Fruit fly (Drosophila melanogaster) whole organism, embryonic: Measurements from ENCODE around the gene CG15530.

ENCODE experiments used
- CG13894 ChIP-seq: fragments of 200-800 bp; sonication (Bioruptor generic); optimal IDR thresholded peaks from 3 replicates; lab custom pipeline; 2018; ENCODE audit warnings: missing biosample characterization, mild to moderate bottlenecking, missing genetic modification characterization, moderate library complexity
- CG4707 ChIP-seq: fragments of 200-800 bp; sonication (Bioruptor generic); optimal IDR thresholded peaks from 2 replicates; lab custom pipeline; 2018; ENCODE audit warnings: missing biosample characterization, mild to moderate bottlenecking, missing genetic modification characterization, moderate library complexity
- CG8478 ChIP-seq: fragments of >200 bp; optimal IDR thresholded peaks from 2 replicates; lab custom pipeline; 2018
- Poxn ChIP-seq: fragments of 200-800 bp; sonication (Bioruptor generic); IDR thresholded peaks from 2 replicates; pipeline ENCODE4 v1.3.6; 2022; ENCODE audit warnings: missing biosample characterization, missing genetic modification characterization

DNA sequence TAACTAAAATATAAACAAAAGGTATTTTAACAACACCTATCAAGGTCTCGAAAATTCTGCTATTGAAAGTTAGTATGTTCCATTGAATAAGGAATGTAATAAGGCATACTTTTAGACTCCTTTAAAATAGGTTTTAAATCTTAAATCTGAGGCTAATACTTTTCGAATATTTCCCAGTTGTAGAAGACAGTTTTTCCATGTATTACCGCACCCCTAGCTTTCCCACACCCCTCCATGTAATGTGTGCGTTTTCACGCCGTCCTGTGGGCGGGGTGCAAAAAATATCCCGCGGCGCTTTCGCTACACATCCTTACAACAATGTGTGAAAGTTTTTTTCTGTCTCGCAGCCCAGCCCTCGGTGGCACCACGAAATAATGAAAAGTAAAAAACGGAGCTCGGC is 46.9 kb downstream of the CG15530 start:
- TF ChIP-seq Poxn (GFP tag; lab: Robert Waterston, UW) (no peak), CG13894 (tag; lab: Kevin White, UChicago) (no peak), CG8478 (no peak), CG4707 (GFP tag; lab: Kevin White, UChicago) (no peak)
